Fruit fly (Drosophila melanogaster) whole organism, embryonic: ENCODE measurements around the gene CG42828.

Experiments used
- CG7556 ChIP-seq: fragments of 200-800 bp; sonication (Bioruptor generic); optimal IDR thresholded peaks from 2 replicates; lab custom pipeline; 2017; ENCODE audit warnings: missing biosample characterization, mild to moderate bottlenecking, missing genetic modification characterization
- Hand ChIP-seq: fragments of 200-800 bp; sonication (Bioruptor generic); optimal IDR thresholded peaks from 2 replicates; lab custom pipeline; 2017; ENCODE audit warnings: mild to moderate bottlenecking, missing biosample characterization, missing genetic modification reagents, missing genetic modification characterization
- Mad ChIP-seq: fragments of 200-800 bp; sonication (Bioruptor generic); optimal IDR thresholded peaks from 2 replicates; lab custom pipeline; 2016; ENCODE audit warnings: missing biosample characterization, missing genetic modification characterization
- Max ChIP-seq: fragments of 200-800 bp; sonication (Bioruptor generic); optimal IDR thresholded peaks from 2 replicates; lab custom pipeline; 2016; ENCODE audit warnings: missing biosample characterization, mild to moderate bottlenecking, missing genetic modification characterization
- pb ChIP-seq: fragments of 200-800 bp; sonication (Bioruptor generic); optimal IDR thresholded peaks from 3 replicates; lab custom pipeline; 2016; ENCODE audit warnings: missing biosample characterization, missing genetic modification characterization
- vvl ChIP-seq: fragments of 200-800 bp; sonication (Bioruptor generic); IDR thresholded peaks from 2 replicates; pipeline ENCODE4 v1.3.6; 2022; ENCODE audit warnings: missing biosample characterization, missing genetic modification characterization

DNA sequence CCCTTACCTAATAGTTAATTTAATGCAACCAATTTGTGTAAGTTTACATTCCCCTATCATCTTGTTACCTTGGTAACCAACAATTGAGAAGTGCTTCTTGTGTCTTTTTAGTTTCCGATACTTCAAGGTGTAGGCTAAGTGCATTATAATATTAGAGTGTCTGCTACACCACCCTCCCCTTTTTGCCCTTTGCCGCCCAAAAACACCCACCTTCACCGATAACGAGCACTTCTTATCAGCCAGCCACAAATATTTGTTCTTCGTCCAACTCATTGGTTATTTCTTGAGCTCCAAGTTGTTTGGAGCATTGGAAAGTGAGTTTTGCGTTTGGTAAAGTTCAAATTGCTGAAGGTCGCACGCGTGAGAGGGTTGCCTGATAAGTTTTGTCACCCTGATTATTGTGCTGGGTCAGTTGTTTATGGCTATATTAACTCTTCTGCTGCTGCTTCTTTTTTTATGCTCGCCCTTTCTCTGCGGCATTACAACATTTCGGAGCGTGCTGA lies 41.6 kb upstream of the CG42828 start:
- TF ChIP-seq CG7556 (GFP tag; lab: Kevin White, UChicago) (no peak), Max (GFP tag; lab: Kevin White, UChicago) (no peak), Mad (GFP tag; lab: Kevin White, UChicago) (no peak), Hand (no peak), vvl (GFP tag; lab: Robert Waterston, UW) (no peak), pb (GFP tag; lab: Kevin White, UChicago) (no peak)
